Worm (Caenorhabditis elegans): ENCODE measurements around the gene srh-59.

- TF ChIP-seq nhr-77 (tag; optimal IDR thresholded peaks at IDR 0.05) (no peak), fos-1 (tag; optimal IDR thresholded peaks at IDR 0.05) (no peak), unc-62 (GFP tag; optimal IDR thresholded peaks at IDR 0.05) (no peak), peb-1 (tag; optimal IDR thresholded peaks at IDR 0.05) (no peak), ceh-82 (tag; optimal IDR thresholded peaks at IDR 0.05) (no peak), skn-1 (tag; optimal IDR thresholded peaks at IDR 0.05) (no peak), elt-1 (tag; optimal IDR thresholded peaks at IDR 0.05) (no peak), lin-13 (GFP tag; optimal IDR thresholded peaks at IDR 0.05) (no peak)
These were observed 8.6 kb upstream of the srh-59 start, which contains the start of gene clec-130 for ce11 chrII:3573255-3573654.

Measured in whole organism, L2 larva.